Worm (Caenorhabditis elegans): ENCODE data around the gene B0250.8.

B0250.8 gene

ce11 chrV:20489102-20489501 lies 18.8 kb upstream of the B0250.8 start, which contains the start of gene srbc-78:
Gene srbc-78 (minus strand): TSS chrV:20489202.
- TF ChIP-seq him-1 (tag; optimal IDR thresholded peaks at IDR 0.05) (no peak), W03F9.2 (tag; optimal IDR thresholded peaks at IDR 0.05) (no peak), dao-5 (tag; optimal IDR thresholded peaks at IDR 0.05) (no peak)

DNA sequence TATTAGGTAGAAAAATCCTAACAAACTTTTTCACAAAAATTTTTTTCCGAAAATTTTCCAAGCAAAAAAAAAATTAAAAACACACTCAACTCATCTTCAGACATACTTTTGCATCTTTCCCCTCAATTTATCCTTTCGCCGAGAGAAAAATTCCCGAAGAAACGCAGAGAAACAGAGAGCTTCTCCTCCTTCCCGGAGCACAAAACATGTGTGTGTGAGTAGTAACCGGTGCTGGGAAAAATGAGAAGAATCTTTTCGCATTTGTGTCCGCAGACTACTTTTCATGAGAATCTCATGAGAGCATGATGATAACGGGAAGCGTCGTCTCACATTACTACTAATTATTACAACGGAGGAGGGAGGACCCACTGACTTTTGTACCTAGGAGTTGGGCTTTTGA lies 16.3 kb upstream of the B0250.8 start:
- no peak for TF ChIP-seq him-1 (tag; optimal IDR thresholded peaks at IDR 0.05)
- no peak for TF ChIP-seq dao-5 (tag; optimal IDR thresholded peaks at IDR 0.05)
- no peak for TF ChIP-seq W03F9.2 (tag; optimal IDR thresholded peaks at IDR 0.05)

ce11 chrV:20485285-20485684 lies 15.0 kb upstream of the B0250.8 start, which contains the start of gene dhcr-7:
Gene dhcr-7 (minus strand): TSS chrV:20485385.
- TF ChIP-seq dao-5 (tag; optimal IDR thresholded peaks at IDR 0.05): no peak
- no peak for TF ChIP-seq W03F9.2 (tag; optimal IDR thresholded peaks at IDR 0.05)
- no peak for TF ChIP-seq him-1 (tag; optimal IDR thresholded peaks at IDR 0.05)

DNA sequence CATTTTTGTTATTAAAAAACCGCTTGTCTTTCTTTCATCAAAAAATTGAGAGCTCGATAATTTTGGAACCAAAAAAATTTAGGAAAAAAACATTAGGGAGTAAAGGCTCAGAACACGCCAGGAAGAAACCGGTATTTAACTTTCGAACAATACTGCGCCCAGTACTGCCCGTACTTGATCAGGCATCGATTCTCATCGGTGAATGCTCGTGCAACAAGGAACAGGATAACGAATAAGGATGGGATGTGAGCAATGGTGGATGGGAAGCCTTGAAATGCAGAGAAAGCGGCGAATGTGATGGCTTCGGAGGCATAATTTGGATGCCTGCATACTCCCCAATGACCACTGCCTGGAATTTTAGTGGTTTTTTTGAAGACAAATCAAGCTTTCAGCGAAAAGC lies 10.5 kb upstream of the B0250.8 start:
- TF ChIP-seq dao-5 (tag; optimal IDR thresholded peaks at IDR 0.05): no peak
- TF ChIP-seq him-1 (tag; optimal IDR thresholded peaks at IDR 0.05): no peak
- no peak for TF ChIP-seq W03F9.2 (tag; optimal IDR thresholded peaks at IDR 0.05)

DNA sequence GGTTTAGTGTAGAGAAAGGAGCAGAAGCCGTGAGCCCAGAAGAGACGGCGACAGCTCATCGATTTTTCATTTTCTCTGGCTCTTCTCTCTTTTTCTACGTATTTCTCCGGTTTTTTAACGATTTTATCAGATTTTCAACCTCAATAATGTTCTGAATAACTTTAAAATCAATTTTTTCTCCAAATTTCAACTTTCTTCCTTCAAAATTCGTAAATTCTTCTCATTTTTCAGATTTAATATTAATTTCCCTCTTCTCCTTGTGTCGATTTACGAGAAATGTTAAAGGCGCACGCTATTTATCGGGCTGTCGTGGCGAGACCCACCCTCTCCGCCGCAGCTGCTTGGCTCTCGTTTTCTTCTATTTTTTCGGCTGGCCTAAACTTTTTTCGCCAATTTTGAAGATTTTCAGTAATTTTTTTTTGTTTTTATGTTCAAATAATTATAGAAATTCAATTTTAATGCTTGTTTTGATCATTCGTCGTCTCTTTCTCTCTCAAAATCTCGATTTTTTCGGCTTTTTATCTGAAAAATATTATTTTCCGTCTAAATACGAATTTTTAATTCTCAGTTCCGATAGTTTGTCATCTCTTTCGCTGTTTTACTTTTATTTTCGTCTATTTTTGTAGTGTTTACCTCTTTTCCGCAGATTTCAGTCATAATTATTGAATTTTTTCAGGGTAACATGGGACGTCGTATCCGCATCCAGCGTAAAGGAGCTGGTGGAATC lies 8.9 kb upstream of the B0250.8 start, which contains the start of the genes calf-1 and rpl-2:
Gene calf-1, minus strand, starts transcription at position 77 of the 727 bp plus-strand sequence.
Gene rpl-2, plus strand, starts transcription at position 677 of the 727 bp plus-strand sequence.
- TF ChIP-seq dao-5 (tag; optimal IDR thresholded peaks at IDR 0.05): no peak
- peak; percentile 33 for TF ChIP-seq W03F9.2 (tag; optimal IDR thresholded peaks at IDR 0.05)

DNA sequence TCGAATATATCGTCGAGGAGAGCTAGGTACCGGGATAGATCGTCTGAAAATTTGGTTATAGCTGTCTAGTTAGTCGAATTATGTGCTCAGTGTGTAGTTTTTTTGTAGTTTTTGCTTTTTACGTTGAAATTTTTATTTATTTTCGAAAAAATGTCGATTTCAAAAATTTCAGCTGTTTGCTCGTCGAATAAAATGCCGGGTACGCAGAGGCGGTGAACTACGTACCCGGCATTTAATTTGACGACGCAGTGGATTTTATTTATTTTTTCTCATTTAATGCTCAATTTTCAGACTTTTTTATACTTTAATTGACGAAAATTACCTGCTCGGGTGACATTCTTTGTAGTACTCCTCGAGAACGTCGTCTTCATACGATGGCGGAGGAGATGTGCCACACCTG lies 6.7 kb upstream of the B0250.8 start:
- TF ChIP-seq him-1 (tag; optimal IDR thresholded peaks at IDR 0.05) (no peak), W03F9.2 (tag; optimal IDR thresholded peaks at IDR 0.05) (no peak), dao-5 (tag; optimal IDR thresholded peaks at IDR 0.05) (no peak)

DNA sequence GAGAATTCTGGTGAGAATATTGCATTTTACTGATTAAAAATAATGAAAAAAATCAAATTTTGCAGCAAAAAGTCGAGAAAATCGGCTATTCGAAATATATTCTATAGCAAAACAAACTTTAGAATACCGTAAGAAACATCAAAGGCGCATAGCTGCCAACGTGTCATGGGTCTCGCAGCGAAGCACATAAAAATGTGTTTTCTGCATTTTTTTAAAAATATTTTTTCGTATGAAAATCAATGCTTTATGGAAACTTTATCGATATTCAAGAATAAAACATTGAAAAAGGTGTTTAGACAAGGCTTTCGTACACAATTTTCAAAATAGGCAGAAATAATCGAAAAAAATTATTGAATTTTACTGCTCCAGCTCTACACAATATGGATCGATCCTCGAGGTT lies 6.2 kb upstream of the B0250.8 start:
- TF ChIP-seq him-1 (tag; optimal IDR thresholded peaks at IDR 0.05): no peak
- no peak for TF ChIP-seq W03F9.2 (tag; optimal IDR thresholded peaks at IDR 0.05)
- TF ChIP-seq dao-5 (tag; optimal IDR thresholded peaks at IDR 0.05): no peak

DNA sequence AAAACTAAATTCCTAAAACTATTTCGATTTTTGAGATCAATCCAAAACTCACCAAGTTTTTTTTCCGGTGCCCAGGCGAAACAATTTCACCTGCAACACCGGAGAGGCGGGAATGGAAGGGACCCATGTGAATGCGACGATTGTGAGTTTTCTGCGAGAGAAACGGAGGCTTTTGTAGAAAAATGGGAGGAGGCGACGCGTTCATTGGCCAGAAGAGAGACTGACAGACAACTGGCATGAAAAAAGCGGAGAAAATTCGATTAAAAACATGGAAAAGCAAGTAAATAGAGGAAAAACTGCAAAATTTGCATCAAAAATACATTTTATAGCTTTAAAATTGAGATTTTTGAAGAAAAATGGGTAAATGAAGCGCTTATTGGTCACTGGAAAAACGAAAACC lies 5.5 kb upstream of the B0250.8 start, which contains the start of gene B0250.7:
Gene B0250.7, minus strand, starts transcription at position 232 of the 400 bp plus-strand sequence.
- TF ChIP-seq W03F9.2 (tag; optimal IDR thresholded peaks at IDR 0.05) (no peak), dao-5 (tag; optimal IDR thresholded peaks at IDR 0.05) (no peak), him-1 (tag; optimal IDR thresholded peaks at IDR 0.05) (no peak)

DNA sequence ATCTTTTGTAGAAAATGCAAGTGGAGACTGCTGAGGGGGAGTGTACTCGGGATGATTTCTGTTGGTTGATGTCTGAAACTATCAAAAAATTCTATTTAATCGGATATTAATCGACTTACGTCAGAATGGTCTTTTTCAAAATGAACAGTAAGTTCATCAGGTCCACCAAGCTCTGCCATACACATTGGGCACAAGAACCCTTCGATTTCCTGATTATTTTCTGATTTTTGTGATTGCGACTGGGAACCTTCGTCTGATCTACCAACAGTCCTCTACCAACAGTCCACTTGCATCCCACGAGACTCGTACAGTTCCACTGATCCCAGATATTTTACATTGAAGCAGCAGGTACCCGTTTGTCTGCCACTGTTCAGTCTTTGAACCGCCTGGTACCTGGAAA lies 4.7 kb upstream of the B0250.8 start:
- no peak for TF ChIP-seq W03F9.2 (tag; optimal IDR thresholded peaks at IDR 0.05)
- no peak for TF ChIP-seq dao-5 (tag; optimal IDR thresholded peaks at IDR 0.05)
- TF ChIP-seq him-1 (tag; optimal IDR thresholded peaks at IDR 0.05): no peak

ce11 chrV:20464778-20465177 lies 5.5 kb downstream of the B0250.8 start:
- no peak for TF ChIP-seq dao-5 (tag; optimal IDR thresholded peaks at IDR 0.05)
- TF ChIP-seq W03F9.2 (tag; optimal IDR thresholded peaks at IDR 0.05): no peak
- TF ChIP-seq him-1 (tag; optimal IDR thresholded peaks at IDR 0.05): no peak

- no peak for TF ChIP-seq W03F9.2 (tag; optimal IDR thresholded peaks at IDR 0.05)
- no peak for TF ChIP-seq him-1 (tag; optimal IDR thresholded peaks at IDR 0.05)
- TF ChIP-seq dao-5 (tag; optimal IDR thresholded peaks at IDR 0.05): no peak
Observed at ce11 chrV:20460808-20461207, 9.5 kb downstream of the B0250.8 start, which contains the start of gene B0250.18. Gene B0250.18 (minus strand): TSS chrV:20460908.

DNA sequence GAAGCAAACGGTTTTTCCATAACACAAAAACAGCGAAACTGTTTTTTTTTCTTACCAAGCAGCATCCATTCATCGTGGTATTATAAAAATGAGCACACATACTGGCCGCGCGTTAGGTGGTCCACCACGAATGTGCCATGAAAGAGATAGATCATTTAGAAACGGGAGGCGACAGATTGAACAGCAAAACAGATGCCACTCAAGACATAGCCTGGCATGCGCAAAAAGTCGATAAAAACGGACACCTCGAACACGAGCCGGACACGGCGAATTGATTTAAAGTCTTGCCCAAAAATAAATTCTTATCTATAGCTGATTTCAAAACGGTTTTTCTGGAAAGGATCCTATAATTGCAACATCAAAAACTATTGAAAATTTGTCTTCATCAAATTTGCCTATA lies 13.1 kb downstream of the B0250.8 start:
- TF ChIP-seq W03F9.2 (tag; optimal IDR thresholded peaks at IDR 0.05): no peak
- no peak for TF ChIP-seq dao-5 (tag; optimal IDR thresholded peaks at IDR 0.05)
- no peak for TF ChIP-seq him-1 (tag; optimal IDR thresholded peaks at IDR 0.05)

DNA sequence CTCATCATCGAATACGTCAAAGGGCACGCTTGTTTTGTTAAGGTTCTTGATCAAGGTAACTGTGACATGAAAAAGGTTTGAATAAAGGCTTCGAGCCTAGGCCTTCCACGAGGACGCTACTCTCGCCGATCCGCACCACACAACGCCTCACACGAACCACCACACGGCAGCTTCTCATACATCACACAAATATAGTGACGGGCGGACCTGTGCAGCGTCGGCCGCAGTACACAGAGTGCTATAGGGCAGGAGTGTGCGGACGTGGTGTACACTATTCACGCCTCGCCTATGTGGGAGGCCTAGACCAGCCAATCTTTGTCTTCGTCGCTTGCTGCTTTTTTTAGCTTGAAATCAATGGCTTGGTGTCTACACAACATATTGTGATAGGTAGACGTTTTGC lies 14.6 kb downstream of the B0250.8 start:
- no peak for TF ChIP-seq dao-5 (tag; optimal IDR thresholded peaks at IDR 0.05)
- no peak for TF ChIP-seq W03F9.2 (tag; optimal IDR thresholded peaks at IDR 0.05)
- no peak for TF ChIP-seq him-1 (tag; optimal IDR thresholded peaks at IDR 0.05)

ce11 chrV:20453811-20454210 lies 16.5 kb downstream of the B0250.8 start, which contains the start of gene srd-70:
Gene srd-70 (plus strand): TSS chrV:20454111.
- TF ChIP-seq dao-5 (tag; optimal IDR thresholded peaks at IDR 0.05) (no peak), him-1 (tag; optimal IDR thresholded peaks at IDR 0.05) (no peak), W03F9.2 (tag; optimal IDR thresholded peaks at IDR 0.05) (no peak)

DNA sequence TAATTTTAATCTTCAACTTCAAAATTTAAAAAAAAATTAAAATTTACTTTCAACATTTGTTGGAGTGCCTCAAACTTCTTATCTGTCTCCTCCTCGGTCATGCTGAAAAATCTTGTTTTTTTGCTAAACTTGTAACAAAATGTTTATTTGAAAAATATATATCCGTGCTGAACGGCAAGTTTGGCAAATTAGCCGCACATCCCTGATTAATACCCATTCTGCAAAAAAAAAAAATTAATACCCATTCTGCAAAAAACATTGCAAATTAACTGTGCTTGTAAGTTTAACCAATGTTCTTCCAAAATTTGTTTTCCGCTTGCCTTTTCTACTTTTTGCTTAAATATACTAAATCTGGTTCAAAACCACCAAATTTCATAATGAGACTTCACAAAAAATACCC lies 17.2 kb downstream of the B0250.8 start, which contains the start of gene F48F5.6:
Gene F48F5.6, minus strand, starts transcription at position 101 of the 400 bp plus-strand sequence.
- TF ChIP-seq W03F9.2 (tag; optimal IDR thresholded peaks at IDR 0.05) (no peak), dao-5 (tag; optimal IDR thresholded peaks at IDR 0.05) (no peak), him-1 (tag; optimal IDR thresholded peaks at IDR 0.05) (no peak)
